Worm (Caenorhabditis elegans) whole organism, L4 larva: ENCODE measurements around the gene K08E4.7.

Experiments
- D1046.2 ChIP-seq: fragments of 200-800 bp; sonication (Bioruptor generic); IDR thresholded peaks from 2 replicates; pipeline ENCODE4 v1.3.6; 2022; ENCODE audit warnings: missing genetic modification characterization, missing compliant biosample characterization
- F44E2.7 ChIP-seq: fragments of 200-800 bp; sonication (Bioruptor generic); IDR thresholded peaks from 2 replicates; pipeline ENCODE4 v2.1.2; 2022; ENCODE audit warnings: missing genetic modification characterization, missing compliant biosample characterization
- F49E8.2 ChIP-seq: sonication (generic microtip); optimal IDR thresholded peaks from 2 replicates; lab custom pipeline; 2016; ENCODE audit warnings: missing compliant biosample characterization, mild to moderate bottlenecking, missing genetic modification characterization, borderline replicate concordance
- T20F7.1 ChIP-seq: fragments of 200-800 bp; sonication (Bioruptor generic); optimal IDR thresholded peaks from 2 replicates; lab custom pipeline; 2018; ENCODE audit warnings: mild to moderate bottlenecking, missing genetic modification characterization, missing compliant biosample characterization
- Y105C5A.15 ChIP-seq: fragments of 200-800 bp; sonication (Bioruptor generic); IDR thresholded peaks from 2 replicates; pipeline ENCODE4 v1.3.6; 2022; ENCODE audit warnings: missing genetic modification characterization, missing compliant biosample characterization
- Y75B8A.6 ChIP-seq: fragments of 200-800 bp; sonication (Bioruptor generic); IDR thresholded peaks from 2 replicates; pipeline ENCODE4 v1.3.6; 2022; ENCODE audit warnings: missing genetic modification reagents, missing genetic modification characterization, missing compliant biosample characterization
- ZK337.2 ChIP-seq: fragments of 200-800 bp; sonication (Bioruptor generic); IDR thresholded peaks from 2 replicates; pipeline ENCODE4 v1.3.6; 2022; ENCODE audit warnings: missing genetic modification reagents, missing genetic modification characterization, missing compliant biosample characterization
- aha-1 ChIP-seq: fragments of 150-350 bp; peaks from one replicate; lab custom pipeline; 2014; ENCODE audit warnings: missing biosample characterization, missing genetic modification characterization
- aly-2 ChIP-seq: sonication (generic microtip); optimal IDR thresholded peaks from 2 replicates; lab custom pipeline; 2018; ENCODE audit warnings: missing biosample characterization, missing genetic modification characterization
- ceh-44 ChIP-seq: fragments of 200-800 bp; sonication (Bioruptor generic); IDR thresholded peaks from 2 replicates; pipeline ENCODE4 v1.3.6; 2022; ENCODE audit warnings: missing genetic modification reagents, missing genetic modification characterization, missing compliant biosample characterization
- ceh-62 ChIP-seq: sonication (generic microtip); optimal IDR thresholded peaks from 2 replicates; lab custom pipeline; 2017; ENCODE audit warnings: missing biosample characterization, missing genetic modification characterization
- ceh-82 ChIP-seq: sonication (generic microtip); optimal IDR thresholded peaks from 2 replicates; lab custom pipeline; 2017; ENCODE audit warnings: missing biosample characterization, missing genetic modification characterization
- ces-1 ChIP-seq: fragments of 150-350 bp; sonication (generic microtip); optimal IDR thresholded peaks from 4 replicates; lab custom pipeline; 2014; ENCODE audit warnings: missing biosample characterization, missing genetic modification reagents, missing genetic modification characterization
- ctbp-1 ChIP-seq: fragments of 200-800 bp; sonication (Bioruptor generic); IDR thresholded peaks from 2 replicates; pipeline ENCODE4 v1.3.6; 2022; ENCODE audit warnings: missing genetic modification reagents, missing genetic modification characterization, missing compliant biosample characterization
- daf-16 ChIP-seq, 3 experiments: sonication (generic microtip); optimal IDR thresholded peaks; 2 replicates each; lab custom pipeline; 2016 to 2017; ENCODE audit warnings: missing genetic modification characterization in 3 of 3, missing genetic modification reagents in 3 of 3, mild to moderate bottlenecking in 2 of 3, missing compliant biosample characterization in 2 of 3, missing biosample characterization in 1 of 3, moderate library complexity in 1 of 3
- dmd-6 ChIP-seq: fragments of 200-800 bp; sonication (Bioruptor generic); IDR thresholded peaks from 2 replicates; pipeline ENCODE4 v1.3.6; 2022; ENCODE audit warnings: missing genetic modification reagents, missing genetic modification characterization, missing compliant biosample characterization
- dmd-8 ChIP-seq: fragments of 200-800 bp; sonication (Bioruptor generic); IDR thresholded peaks from 2 replicates; pipeline ENCODE4 v1.3.6; 2022; ENCODE audit warnings: missing genetic modification characterization, missing compliant biosample characterization
- dpl-1 ChIP-seq: fragments of 150-350 bp; optimal IDR thresholded peaks from 2 replicates; lab custom pipeline; 2014; ENCODE audit warnings: missing biosample characterization, missing genetic modification reagents, missing genetic modification characterization
- dve-1 ChIP-seq: sonication (generic microtip); optimal IDR thresholded peaks from 2 replicates; lab custom pipeline; 2017; ENCODE audit warnings: antibody characterized with exemption, mild to moderate bottlenecking, missing genetic modification characterization, missing compliant biosample characterization; ENCODE audit not compliant: insufficient read depth
- fos-1 ChIP-seq: fragments of 150-350 bp; optimal IDR thresholded peaks from 2 replicates; lab custom pipeline; 2014; ENCODE audit warnings: missing biosample characterization, missing genetic modification characterization
- hlh-11 ChIP-seq: fragments of 200-800 bp; sonication (Bioruptor generic); optimal IDR thresholded peaks from 2 replicates; lab custom pipeline; 2018; ENCODE audit warnings: mild to moderate bottlenecking, missing genetic modification characterization, missing compliant biosample characterization
- hlh-30 ChIP-seq: sonication (generic microtip); optimal IDR thresholded peaks from 2 replicates; lab custom pipeline; 2017; ENCODE audit warnings: antibody characterized with exemption, mild to moderate bottlenecking, missing genetic modification characterization, missing compliant biosample characterization; ENCODE audit not compliant: insufficient read depth
- hmg-1.1 ChIP-seq: fragments of 200-800 bp; sonication (Bioruptor generic); IDR thresholded peaks from 2 replicates; pipeline ENCODE4 v1.3.6; 2022; ENCODE audit warnings: missing genetic modification reagents, missing genetic modification characterization, missing compliant biosample characterization
- jun-1 ChIP-seq: fragments of 150-350 bp; optimal IDR thresholded peaks from 2 replicates; lab custom pipeline; 2014; ENCODE audit warnings: missing biosample characterization, missing genetic modification reagents, missing genetic modification characterization
- lim-7 ChIP-seq: fragments of 200-800 bp; sonication (Bioruptor generic); IDR thresholded peaks from 2 replicates; pipeline ENCODE4 v1.3.6; 2022; ENCODE audit warnings: missing genetic modification characterization, missing compliant biosample characterization
- lin-15B ChIP-seq: fragments of 150-350 bp; sonication (generic microtip); optimal IDR thresholded peaks from 3 replicates; lab custom pipeline; 2014; ENCODE audit warnings: missing biosample characterization, missing genetic modification characterization
- lin-38 ChIP-seq: fragments of 200-800 bp; sonication (Bioruptor generic); IDR thresholded peaks from 2 replicates; pipeline ENCODE4 v1.3.6; 2022; ENCODE audit warnings: missing genetic modification reagents, missing genetic modification characterization, missing compliant biosample characterization
- lsy-2 ChIP-seq, 2 experiments: fragments of 150-350 bp in 1 of 2; sonication (generic microtip) in 1 of 2; optimal IDR thresholded peaks; 2 replicates each; lab custom pipeline; 2014 to 2017; ENCODE audit warnings: missing biosample characterization in 2 of 2, missing genetic modification characterization in 2 of 2
- madf-5 ChIP-seq, 2 experiments: fragments of 200-800 bp; sonication (Bioruptor generic); IDR thresholded peaks; 2 replicates each; pipeline ENCODE4 v1.3.6; 2022; ENCODE audit warnings: missing compliant biosample characterization in 2 of 2, missing genetic modification characterization in 2 of 2
- mdl-1 ChIP-seq, 2 experiments: fragments of 150-350 bp in 1 of 2; sonication (generic microtip) in 1 of 2; optimal IDR thresholded peaks; 2 replicates each; lab custom pipeline; 2014 to 2017; ENCODE audit warnings: missing biosample characterization in 2 of 2, missing genetic modification characterization in 2 of 2
- mep-1 ChIP-seq: fragments of 150-350 bp; sonication (generic microtip); optimal IDR thresholded peaks from 3 replicates; lab custom pipeline; 2014; ENCODE audit warnings: missing biosample characterization, missing genetic modification characterization
- mxl-2 ChIP-seq: fragments of 200-800 bp; sonication (Bioruptor generic); conservative IDR thresholded peaks from 2 replicates; pipeline ENCODE4 v1.3.6; 2022; ENCODE audit warnings: missing genetic modification reagents, missing genetic modification characterization, missing compliant biosample characterization
- mxl-3 ChIP-seq: fragments of 200-800 bp; sonication (Bioruptor generic); optimal IDR thresholded peaks from 2 replicates; lab custom pipeline; 2018; ENCODE audit warnings: mild to moderate bottlenecking, missing genetic modification characterization, missing compliant biosample characterization
- nhr-25 ChIP-seq: sonication (generic microtip); optimal IDR thresholded peaks from 2 replicates; lab custom pipeline; 2017; ENCODE audit warnings: missing genetic modification characterization, mild to moderate bottlenecking, missing compliant biosample characterization, antibody characterized with exemption, moderate library complexity, borderline replicate concordance; ENCODE audit not compliant: insufficient read depth
- rbr-2 ChIP-seq: sonication (generic microtip); optimal IDR thresholded peaks from 2 replicates; lab custom pipeline; 2016; ENCODE audit warnings: missing genotype, missing genetic modification characterization, missing compliant biosample characterization
- skn-1 ChIP-seq: fragments of 150-350 bp; optimal IDR thresholded peaks from 2 replicates; lab custom pipeline; 2014; ENCODE audit warnings: missing biosample characterization, missing genetic modification characterization
- unc-62 ChIP-seq, 3 experiments: fragments of 150-350 bp in 1 of 3; sonication (generic microtip); optimal IDR thresholded peaks in 2 of 3; peaks in 1 of 3; 1 replicate in 1 of 3; 2 replicates in 2 of 3; lab custom pipeline; 2014 to 2017; ENCODE audit warnings: missing biosample characterization in 3 of 3, missing genetic modification characterization in 3 of 3, missing genetic modification reagents in 3 of 3, missing genotype in 1 of 3
- vab-7 ChIP-seq: fragments of 200-800 bp; sonication (Bioruptor generic); IDR thresholded peaks from 2 replicates; pipeline ENCODE4 v1.3.6; 2022; ENCODE audit warnings: missing genetic modification reagents, missing genetic modification characterization, missing compliant biosample characterization
- zag-1 ChIP-seq: fragments of 150-350 bp; optimal IDR thresholded peaks from 2 replicates; lab custom pipeline; 2014; ENCODE audit warnings: missing biosample characterization, missing genetic modification characterization
- zip-11 ChIP-seq: fragments of 200-800 bp; sonication (Bioruptor generic); IDR thresholded peaks from 2 replicates; pipeline ENCODE4 v1.3.6; 2022; ENCODE audit warnings: missing genetic modification characterization, missing compliant biosample characterization
- zip-2 ChIP-seq: fragments of 150-350 bp; optimal IDR thresholded peaks from 2 replicates; lab custom pipeline; 2014; ENCODE audit warnings: missing biosample characterization, missing genetic modification characterization
- ztf-11 ChIP-seq: fragments of 150-350 bp; optimal IDR thresholded peaks from 2 replicates; lab custom pipeline; 2014; ENCODE audit warnings: missing biosample characterization, missing genetic modification characterization
- ztf-7 ChIP-seq: fragments of 150-350 bp; optimal IDR thresholded peaks from 2 replicates; lab custom pipeline; 2014; ENCODE audit warnings: missing biosample characterization, missing genetic modification characterization

The K08E4.7 gene

DNA sequence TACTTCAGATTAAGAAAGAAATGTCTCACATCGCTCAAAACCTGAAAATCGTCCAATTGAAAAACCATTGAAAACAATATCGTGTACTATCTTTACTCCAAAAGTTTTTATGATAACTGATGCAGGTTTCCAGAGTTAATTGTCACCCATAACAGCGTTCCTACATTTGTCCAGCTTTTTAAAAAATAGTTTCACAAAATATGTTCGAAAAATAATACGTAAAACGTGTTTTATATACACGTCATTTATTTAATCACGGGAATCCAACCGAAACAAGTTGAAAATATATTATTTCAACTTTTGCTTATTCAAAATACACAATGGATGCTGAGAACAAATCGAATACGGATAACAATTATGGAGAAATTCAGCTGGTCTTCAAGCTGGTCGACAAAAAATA, at the start of gene K08E4.7:
TSS of gene K08E4.7 (plus strand) at position 301 of the 400 bp plus-strand sequence.
- TF ChIP-seq jun-1 (tag; lab: Kevin White, UChicago), result no peak
- no peak for TF ChIP-seq zag-1 (tag; lab: Kevin White, UChicago)
- TF ChIP-seq skn-1 (tag; lab: Kevin White, UChicago), result no peak
- no peak for TF ChIP-seq lin-15B (tag; lab: Kevin White, UChicago)
- no peak for TF ChIP-seq D1046.2 (GFP tag; lab: Robert Waterston, UW)
- TF ChIP-seq F49E8.2 (tag; lab: Kevin White, UChicago), result no peak
- TF ChIP-seq vab-7 (GFP tag; lab: Robert Waterston, UW), result no peak
- TF ChIP-seq dmd-8, result no peak

DNA sequence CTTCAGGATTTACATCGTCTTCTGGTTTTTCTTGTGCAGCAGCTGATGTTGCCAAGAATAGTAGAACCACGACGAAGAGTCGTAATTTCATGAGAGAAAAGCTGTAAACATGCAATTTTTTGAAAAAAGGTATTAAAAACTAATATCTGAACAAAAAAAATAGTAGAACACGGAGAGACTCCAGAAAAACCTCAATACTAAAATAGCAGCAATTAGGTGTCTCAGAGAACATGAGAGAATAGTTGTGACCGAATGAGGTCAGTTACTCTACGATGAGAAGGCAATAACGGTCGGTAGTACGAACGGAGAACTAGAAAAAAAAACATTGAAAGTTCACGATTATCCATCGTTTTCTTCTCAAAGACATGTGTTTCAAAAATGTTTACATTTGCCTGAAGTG, 46.5 kb upstream of the K08E4.7 start, which contains the start of gene tgn-38:
TSS of gene tgn-38 (minus strand) at position 101 of the 400 bp plus-strand sequence.
- TF ChIP-seq mdl-1 (tag; optimal IDR thresholded peaks at IDR 0.05; lab: Kevin White, UChicago) (no peak), dpl-1 (GFP tag; lab: Kevin White, UChicago) (no peak), madf-5 (GFP tag; IDR thresholded peaks at IDR 0.05; lab: Robert Waterston, UW) (no peak), fos-1 (tag; lab: Kevin White, UChicago) (no peak), mxl-3 (no peak), F44E2.7 (GFP tag; lab: Robert Waterston, UW) (no peak), ceh-82 (tag; lab: Kevin White, UChicago) (no peak), rbr-2 (tag; lab: Kevin White, UChicago) (no peak), Y105C5A.15 (no peak), ZK337.2 (GFP tag; lab: Robert Waterston, UW) (no peak), aly-2 (tag; lab: Kevin White, UChicago) (no peak), zip-2 (tag; lab: Kevin White, UChicago) (no peak), ces-1 (GFP tag; lab: Kevin White, UChicago) (no peak), hmg-1.1 (GFP tag; lab: Robert Waterston, UW) (no peak)

DNA sequence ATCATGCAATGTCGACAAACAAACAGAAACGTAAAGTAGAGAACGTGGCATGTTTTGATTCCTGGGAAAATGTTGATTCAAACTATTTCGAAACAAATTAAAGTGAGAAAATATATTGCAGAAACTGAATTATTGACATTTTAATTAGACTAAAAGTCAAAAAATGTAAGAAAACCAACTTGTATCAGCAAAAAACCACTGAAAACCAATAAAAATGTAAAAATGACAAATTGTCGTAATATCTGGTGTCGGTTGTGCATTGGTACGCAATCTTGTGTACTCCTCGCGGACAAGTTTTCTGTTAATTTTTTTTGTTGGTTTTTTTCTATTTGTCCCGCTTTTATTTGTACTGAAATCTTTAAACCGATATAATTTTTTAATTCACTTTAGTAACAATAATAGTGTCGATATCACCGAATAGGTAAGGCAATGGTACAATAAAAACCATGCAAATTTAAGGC, 45.8 kb upstream of the K08E4.7 start, which contains the start of gene T12G3.11:
TSS of gene T12G3.11 (minus strand) at position 51 of the 461 bp plus-strand sequence.
- TF ChIP-seq lim-7 (GFP tag; lab: Robert Waterston, UW) (no peak), dmd-6 (GFP tag; lab: Robert Waterston, UW) (0 out of 2 replicates have a peak, but pooled peaks have one; percentile 8), daf-16 (GFP tag; optimal IDR thresholded peaks at IDR 0.05; lab: Kevin White, UChicago) (no peak), daf-16 (tag; optimal IDR thresholded peaks at IDR 0.05; lab: Kevin White, UChicago) (peak; percentile 44), hlh-30 (tag; lab: Kevin White, UChicago) (peak; percentile 12), madf-5 (GFP tag; IDR thresholded peaks at IDR 0.05; lab: Robert Waterston, UW) (no peak), dpl-1 (GFP tag; lab: Kevin White, UChicago) (peak; percentile 61), dve-1 (tag; lab: Kevin White, UChicago) (peak; percentile 39), ceh-82 (tag; lab: Kevin White, UChicago) (no peak), T20F7.1 (GFP tag; lab: Kevin White, UChicago) (peak; percentile 49), mep-1 (tag; lab: Kevin White, UChicago) (peak; percentile 29), lsy-2 (tag; optimal IDR thresholded peaks at IDR 0.05; lab: Kevin White, UChicago) (peak in 1 of 2 experiments; percentile 79), zip-11 (no peak), lin-38 (GFP tag; lab: Robert Waterston, UW) (peak; percentile 42), hlh-11 (tag; lab: Kevin White, UChicago) (no peak), Y75B8A.6 (no peak), ztf-7 (peak; percentile 86)

DNA sequence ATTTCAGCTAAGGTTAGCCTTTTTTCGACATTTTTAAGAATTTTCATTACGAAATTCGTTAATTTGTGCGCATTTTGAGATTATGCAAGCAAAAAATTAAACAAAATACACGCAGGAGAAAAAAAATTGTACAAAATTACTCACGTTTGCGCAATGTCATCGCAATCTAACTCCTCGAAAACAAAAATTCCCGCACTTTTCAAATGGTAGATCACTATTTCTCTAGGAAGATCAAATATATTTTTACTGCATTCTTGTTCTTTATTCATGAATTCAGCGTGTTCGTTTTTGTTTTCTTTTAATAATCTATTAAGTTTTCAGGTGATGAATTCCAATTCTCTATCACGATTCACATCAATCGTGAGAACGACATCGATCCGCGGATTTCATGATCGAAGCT, 44.6 kb upstream of the K08E4.7 start, which contains the start of the genes T12G3.6 and mrpl-51:
TSS of gene T12G3.6 (minus strand) at position 269 of the 400 bp plus-strand sequence.
TSS of gene mrpl-51 (plus strand) at position 322 of the 400 bp plus-strand sequence.
- TF ChIP-seq D1046.2 (GFP tag; lab: Robert Waterston, UW) (no peak), nhr-25 (tag; lab: Kevin White, UChicago) (no peak), aha-1 (tag; lab: Kevin White, UChicago) (peak; percentile 38), unc-62 (GFP tag; optimal IDR thresholded peaks at IDR 0.05 in 1 of 2; lab: Kevin White, UChicago) (peak in 1 of 2 experiments; percentile 63), unc-62 (tag; optimal IDR thresholded peaks at IDR 0.05; lab: Kevin White, UChicago) (no peak), skn-1 (tag; lab: Kevin White, UChicago) (no peak), mxl-2 (GFP tag; lab: Robert Waterston, UW) (no peak), ztf-11 (no peak), ctbp-1 (GFP tag; lab: Robert Waterston, UW) (no peak), T20F7.1 (GFP tag; lab: Kevin White, UChicago) (no peak), aly-2 (tag; lab: Kevin White, UChicago) (no peak), ceh-44 (GFP tag; lab: Robert Waterston, UW) (no peak), hmg-1.1 (GFP tag; lab: Robert Waterston, UW) (no peak), ZK337.2 (GFP tag; lab: Robert Waterston, UW) (no peak), ceh-62 (tag; lab: Kevin White, UChicago) (no peak), ztf-7 (no peak)
